Worm (Caenorhabditis elegans): Measurements from ENCODE around the gene glr-1.

ce11 chrIII:8636803-8637202, 48.4 kb upstream of the glr-1 start:
- TF ChIP-seq nhr-84 (tag; optimal IDR thresholded peaks at IDR 0.05) = no peak
- TF ChIP-seq mep-1 (tag; optimal IDR thresholded peaks at IDR 0.05) = no peak
- TF ChIP-seq grh-1 (GFP tag; IDR thresholded peaks at IDR 0.05) = no peak
- TF ChIP-seq pag-3 (tag; optimal IDR thresholded peaks at IDR 0.05; ENCODE audit: borderline replicate concordance, insufficient read depth) = no peak
- no peak for TF ChIP-seq nhr-28 (tag; optimal IDR thresholded peaks at IDR 0.05)
- no peak for TF ChIP-seq egl-27 (tag; optimal IDR thresholded peaks at IDR 0.05)
- no peak for TF ChIP-seq skn-1 (tag; optimal IDR thresholded peaks at IDR 0.05)
- TF ChIP-seq nhr-237 (tag; optimal IDR thresholded peaks at IDR 0.05) = no peak
- TF ChIP-seq alr-1 (tag; optimal IDR thresholded peaks at IDR 0.05; ENCODE audit: borderline replicate concordance) = no peak
- no peak for TF ChIP-seq elt-2 (tag; optimal IDR thresholded peaks at IDR 0.05)

All from whole organism, L1 larva.